Worm (Caenorhabditis elegans) whole organism, young adult: ENCODE measurements around the gene eak-7.

ENCODE experiments used
- ZK185.1 ChIP-seq: sonication (generic microtip); optimal IDR thresholded peaks from 2 replicates; lab custom pipeline; 2016; ENCODE audit warnings: mild to moderate bottlenecking, missing genetic modification characterization, missing compliant biosample characterization; ENCODE audit not compliant: poor library complexity, severe bottlenecking
- ama-1 ChIP-seq, 3 experiments: fragments of 150-350 bp in 1 of 3; sonication (generic microtip) in 2 of 3; optimal IDR thresholded peaks; 2 replicates each; lab custom pipeline; 2014 to 2018; ENCODE audit warnings: missing biosample characterization in 2 of 3, missing genetic modification characterization in 2 of 3, missing genetic modification reagents in 2 of 3
- bed-1 ChIP-seq: fragments of 200-800 bp; sonication (Bioruptor generic); IDR thresholded peaks from 2 replicates; pipeline ENCODE4 v1.3.6; 2022; ENCODE audit warnings: missing genetic modification reagents, missing genetic modification characterization, missing compliant biosample characterization
- ceh-100 ChIP-seq: fragments of 200-800 bp; sonication (Bioruptor generic); IDR thresholded peaks from 2 replicates; pipeline ENCODE4 v1.3.6; 2022; ENCODE audit warnings: missing genetic modification reagents, missing genetic modification characterization, missing compliant biosample characterization
- ceh-79 ChIP-seq: sonication (generic microtip); optimal IDR thresholded peaks from 2 replicates; lab custom pipeline; 2017; ENCODE audit warnings: mild to moderate bottlenecking, missing genetic modification characterization, missing compliant biosample characterization
- let-526 ChIP-seq: fragments of 200-800 bp; sonication (Bioruptor generic); IDR thresholded peaks from 2 replicates; pipeline ENCODE4 v1.3.6; 2022; ENCODE audit warnings: missing genetic modification reagents, missing genetic modification characterization, missing compliant biosample characterization
- snpc-4 ChIP-seq, 5 experiments: fragments of 150-350 bp in 1 of 5; sonication (generic microtip) in 4 of 5; optimal IDR thresholded peaks; 2 replicates each; lab custom pipeline; 2014 to 2018; ENCODE audit warnings: missing genetic modification characterization in 5 of 5, missing biosample characterization in 3 of 5, antibody characterized with exemption in 2 of 5, mild to moderate bottlenecking in 2 of 5, missing compliant biosample characterization in 2 of 5, missing genotype in 2 of 5, moderate library complexity in 2 of 5, missing genetic modification reagents in 1 of 5
- ztf-18 ChIP-seq: sonication (generic microtip); optimal IDR thresholded peaks from 2 replicates; lab custom pipeline; 2016; ENCODE audit warnings: missing genotype, mild to moderate bottlenecking, missing genetic modification characterization, missing compliant biosample characterization

- no peak for TF ChIP-seq ama-1 (optimal IDR thresholded peaks at IDR 0.05; lab: Kevin White, UChicago)
- TF ChIP-seq ama-1 (GFP tag; optimal IDR thresholded peaks at IDR 0.05; lab: Kevin White, UChicago) = no peak
- TF ChIP-seq ztf-18 = no peak
- TF ChIP-seq bed-1 = no peak
- TF ChIP-seq ceh-79 (tag; lab: Kevin White, UChicago) = no peak
- TF ChIP-seq ceh-100 = no peak
- TF ChIP-seq snpc-4 (GFP tag; optimal IDR thresholded peaks at IDR 0.05; lab: Kevin White, UChicago) = no peak
- TF ChIP-seq snpc-4 (tag; optimal IDR thresholded peaks at IDR 0.05; lab: Kevin White, UChicago) = no peak
- no peak for TF ChIP-seq ZK185.1 (tag; lab: Kevin White, UChicago)
- TF ChIP-seq let-526 (GFP tag; lab: Robert Waterston, UW) = no peak
These were observed 45.6 kb downstream of the eak-7 start, which contains the start of gene tsp-4 for ce11 chrIV:12520150-12520549.
